Fruit fly (Drosophila melanogaster) whole organism, embryonic: ENCODE results near the gene CG8668.

Experiments
- Blimp-1 ChIP-seq: fragments of 200-800 bp; sonication (Bioruptor generic); optimal IDR thresholded peaks from 3 replicates; lab custom pipeline; 2018; ENCODE audit warnings: missing biosample characterization, missing genetic modification characterization, mild to moderate bottlenecking, moderate library complexity, missing genetic modification reagents
- CG10267 ChIP-seq: fragments of 200-800 bp; sonication (Bioruptor generic); optimal IDR thresholded peaks from 2 replicates; lab custom pipeline; 2018; ENCODE audit warnings: missing biosample characterization, mild to moderate bottlenecking, missing genetic modification characterization, moderate library complexity
- CG10543 ChIP-seq: fragments of 200-800 bp; sonication (Bioruptor generic); optimal IDR thresholded peaks from 3 replicates; lab custom pipeline; 2017; ENCODE audit warnings: missing biosample characterization, mild to moderate bottlenecking, missing genetic modification characterization, moderate library complexity
- CG11696 ChIP-seq: fragments of 200-800 bp; sonication (Bioruptor generic); IDR thresholded peaks from 2 replicates; pipeline ENCODE4 v1.3.6; 2022; ENCODE audit warnings: missing biosample characterization, missing genetic modification characterization
- CG12104 ChIP-seq: fragments of 200-800 bp; sonication (Bioruptor generic); optimal IDR thresholded peaks from 3 replicates; lab custom pipeline; 2016; ENCODE audit warnings: missing biosample characterization, missing genetic modification characterization
- CG13296 ChIP-seq: fragments of 200-800 bp; sonication (Bioruptor generic); optimal IDR thresholded peaks from 3 replicates; lab custom pipeline; 2018; ENCODE audit warnings: missing biosample characterization, mild to moderate bottlenecking, missing genetic modification characterization
- CG15073 ChIP-seq: fragments of 200-800 bp; sonication (Bioruptor generic); optimal IDR thresholded peaks from 2 replicates; lab custom pipeline; 2016; ENCODE audit warnings: missing biosample characterization, missing genetic modification characterization
- CG17359 ChIP-seq: fragments of 200-800 bp; sonication (Bioruptor generic); optimal IDR thresholded peaks from 3 replicates; lab custom pipeline; 2018; ENCODE audit warnings: missing biosample characterization, mild to moderate bottlenecking, missing genetic modification characterization, moderate library complexity
- CG17361 ChIP-seq: fragments of 200-800 bp; sonication (Bioruptor generic); IDR thresholded peaks from 3 replicates; pipeline ENCODE4 v1.3.6; 2022; ENCODE audit warnings: missing biosample characterization, missing genetic modification characterization
- CG32532 ChIP-seq: fragments of 200-800 bp; sonication (Bioruptor generic); IDR thresholded peaks from 2 replicates; pipeline ENCODE4 v1.3.6; 2022; ENCODE audit warnings: missing biosample characterization, missing genetic modification characterization
- CG3281 ChIP-seq: fragments of 200-800 bp; sonication (Bioruptor generic); optimal IDR thresholded peaks from 3 replicates; lab custom pipeline; 2017; ENCODE audit warnings: missing biosample characterization, mild to moderate bottlenecking, missing genetic modification characterization
- CG6254 ChIP-seq: fragments of 200-800 bp; sonication (Bioruptor generic); optimal IDR thresholded peaks from 3 replicates; lab custom pipeline; 2017; ENCODE audit warnings: mild to moderate bottlenecking, missing biosample characterization, missing genetic modification reagents, missing genetic modification characterization
- CG7556 ChIP-seq: fragments of 200-800 bp; sonication (Bioruptor generic); optimal IDR thresholded peaks from 2 replicates; lab custom pipeline; 2017; ENCODE audit warnings: missing biosample characterization, mild to moderate bottlenecking, missing genetic modification characterization
- CG8290 ChIP-seq, 3 experiments: fragments of 200-800 bp; sonication (Bioruptor generic); optimal IDR thresholded peaks; 2 replicates each; lab custom pipeline; 2016 to 2019; ENCODE audit warnings: missing biosample characterization in 3 of 3, missing genetic modification characterization in 3 of 3, mild to moderate bottlenecking in 2 of 3, moderate library complexity in 1 of 3
- Fer3 ChIP-seq: fragments of 200-800 bp; sonication (Bioruptor generic); optimal IDR thresholded peaks from 2 replicates; lab custom pipeline; 2018; ENCODE audit warnings: missing biosample characterization, mild to moderate bottlenecking, missing genetic modification characterization, moderate library complexity
- HHEX ChIP-seq: fragments of 200-800 bp; sonication (Bioruptor generic); optimal IDR thresholded peaks from 3 replicates; lab custom pipeline; 2017; ENCODE audit warnings: missing biosample characterization, mild to moderate bottlenecking, missing genetic modification characterization, missing genetic modification reagents
- Hey ChIP-seq: fragments of 200-800 bp; sonication (Bioruptor generic); optimal IDR thresholded peaks from 3 replicates; lab custom pipeline; 2018; ENCODE audit warnings: missing biosample characterization, mild to moderate bottlenecking, missing genetic modification characterization
- HmgZ ChIP-seq: fragments of 200-800 bp; sonication (Bioruptor generic); optimal IDR thresholded peaks from 2 replicates; lab custom pipeline; 2018; ENCODE audit warnings: missing biosample characterization, mild to moderate bottlenecking, missing genetic modification characterization
- NC2β ChIP-seq: fragments of 200-800 bp; sonication (Bioruptor generic); optimal IDR thresholded peaks from 2 replicates; lab custom pipeline; 2016; ENCODE audit warnings: missing biosample characterization, missing genetic modification characterization
- Nf-YC ChIP-seq: fragments of 200-800 bp; optimal IDR thresholded peaks from 3 replicates; lab custom pipeline; 2019; ENCODE audit warnings: missing biosample characterization, mild to moderate bottlenecking, missing genetic modification characterization, moderate library complexity
- Ssrp ChIP-seq: fragments of 200-800 bp; sonication (Bioruptor generic); optimal IDR thresholded peaks from 2 replicates; lab custom pipeline; 2018; ENCODE audit warnings: missing biosample characterization, mild to moderate bottlenecking, missing genetic modification characterization, moderate library complexity
- Stat92E ChIP-seq, 3 experiments: fragments of >200 bp in 2 of 3; fragments of 200-800 bp in 1 of 3; sonication (Bioruptor generic) in 1 of 3; optimal IDR thresholded peaks; 2 replicates each; lab custom pipeline; 2017 to 2019; ENCODE audit warnings: missing biosample characterization in 3 of 3, missing genetic modification characterization in 3 of 3, mild to moderate bottlenecking in 1 of 3, moderate library complexity in 1 of 3
- ac ChIP-seq: fragments of 200-800 bp; sonication (Bioruptor generic); optimal IDR thresholded peaks from 3 replicates; lab custom pipeline; 2017; ENCODE audit warnings: missing biosample characterization, mild to moderate bottlenecking, missing genetic modification characterization
- ara ChIP-seq: fragments of 200-800 bp; sonication (Bioruptor generic); IDR thresholded peaks from 2 replicates; pipeline ENCODE4 v1.3.6; 2022; ENCODE audit warnings: missing biosample characterization, missing genetic modification characterization
- caup ChIP-seq: fragments of 200-800 bp; sonication (Bioruptor generic); optimal IDR thresholded peaks from 3 replicates; lab custom pipeline; 2017; ENCODE audit warnings: missing biosample characterization, mild to moderate bottlenecking, missing genetic modification characterization, moderate library complexity; ENCODE audit not compliant: severe bottlenecking
- chif ChIP-seq, 2 experiments: fragments of 200-800 bp; sonication (Bioruptor generic); optimal IDR thresholded peaks; 3 replicates each; lab custom pipeline; 2016; ENCODE audit warnings: missing biosample characterization in 2 of 2, missing genetic modification characterization in 2 of 2
- chinmo ChIP-seq: fragments of 200-800 bp; sonication (Bioruptor generic); IDR thresholded peaks from 4 replicates; pipeline ENCODE4 v1.3.6; 2022; ENCODE audit warnings: missing biosample characterization, missing genetic modification characterization; ENCODE audit not compliant: partially characterized antibody
- cwo ChIP-seq: fragments of 200-800 bp; sonication (Bioruptor generic); optimal IDR thresholded peaks from 3 replicates; lab custom pipeline; 2017; ENCODE audit warnings: missing biosample characterization, missing genetic modification characterization, mild to moderate bottlenecking, moderate library complexity, missing genetic modification reagents
- fd3F ChIP-seq: fragments of 200-800 bp; sonication (Bioruptor generic); optimal IDR thresholded peaks from 2 replicates; lab custom pipeline; 2018; ENCODE audit warnings: missing biosample characterization, mild to moderate bottlenecking, missing genetic modification characterization, moderate library complexity
- fd64A ChIP-seq: fragments of 200-800 bp; sonication (Bioruptor generic); optimal IDR thresholded peaks from 3 replicates; lab custom pipeline; 2018; ENCODE audit warnings: missing biosample characterization, mild to moderate bottlenecking, missing genetic modification characterization
- fd96Cb ChIP-seq: fragments of 200-800 bp; sonication (Bioruptor generic); optimal IDR thresholded peaks from 2 replicates; lab custom pipeline; 2018; ENCODE audit warnings: missing biosample characterization, mild to moderate bottlenecking, missing genetic modification characterization, moderate library complexity
- grn ChIP-seq: fragments of 200-800 bp; sonication (Bioruptor generic); optimal IDR thresholded peaks from 3 replicates; lab custom pipeline; 2017; ENCODE audit warnings: missing biosample characterization, missing genetic modification characterization
- gro ChIP-seq: fragments of 200-800 bp; sonication (Bioruptor generic); optimal IDR thresholded peaks from 2 replicates; lab custom pipeline; 2016; ENCODE audit warnings: missing biosample characterization, missing genetic modification characterization
- hkb ChIP-seq, 2 experiments: fragments of 200-800 bp in 1 of 2; fragments of >200 bp in 1 of 2; sonication (Bioruptor generic) in 1 of 2; IDR thresholded peaks in 1 of 2; optimal IDR thresholded peaks in 1 of 2; 2 replicates each; pipeline versions ENCODE4 v1.3.6 to Lab custom; 2017 to 2022; ENCODE audit warnings: missing biosample characterization in 1 of 2, missing genetic modification characterization in 1 of 2
- jigr1 ChIP-seq: fragments of 200-800 bp; sonication (Bioruptor generic); IDR thresholded peaks from 3 replicates; pipeline ENCODE4 v1.3.6; 2022; ENCODE audit warnings: missing biosample characterization, missing genetic modification characterization
- kni ChIP-seq: fragments of 200-800 bp; sonication (Bioruptor generic); optimal IDR thresholded peaks from 3 replicates; lab custom pipeline; 2017; ENCODE audit warnings: mild to moderate bottlenecking, missing biosample characterization, missing genetic modification reagents, missing genetic modification characterization
- nom ChIP-seq: fragments of 200-800 bp; sonication (Bioruptor generic); optimal IDR thresholded peaks from 2 replicates; lab custom pipeline; 2017; ENCODE audit warnings: missing biosample characterization, missing genetic modification characterization, mild to moderate bottlenecking, moderate library complexity, missing genetic modification reagents
- pfk ChIP-seq: fragments of 200-800 bp; sonication (Bioruptor generic); optimal IDR thresholded peaks from 2 replicates; lab custom pipeline; 2018; ENCODE audit warnings: missing biosample characterization, mild to moderate bottlenecking, missing genetic modification characterization, moderate library complexity
- pho ChIP-seq: fragments of 200-800 bp; sonication (Bioruptor generic); optimal IDR thresholded peaks from 2 replicates; lab custom pipeline; 2016; ENCODE audit warnings: missing biosample characterization, missing genetic modification characterization
- pita ChIP-seq: fragments of 200-800 bp; sonication (Bioruptor generic); optimal IDR thresholded peaks from 2 replicates; lab custom pipeline; 2017; ENCODE audit warnings: missing biosample characterization, mild to moderate bottlenecking, missing genetic modification characterization
- prd ChIP-seq, 3 experiments: fragments of >200 bp in 2 of 3; fragments of 200-800 bp in 1 of 3; sonication (Bioruptor generic) in 1 of 3; optimal IDR thresholded peaks in 2 of 3; IDR thresholded peaks in 1 of 3; 2 replicates in 2 of 3; 3 replicates in 1 of 3; pipeline versions ENCODE4 v1.3.6 to Lab custom; 2017 to 2022; ENCODE audit warnings: missing biosample characterization in 1 of 3, missing genetic modification characterization in 1 of 3
- tll ChIP-seq, 2 experiments: fragments of 200-800 bp in 1 of 2; fragments of >200 bp in 1 of 2; sonication (Bioruptor generic) in 1 of 2; optimal IDR thresholded peaks; 2 replicates each; lab custom pipeline; 2017 to 2019; ENCODE audit warnings: missing biosample characterization in 2 of 2, missing genetic modification characterization in 2 of 2, mild to moderate bottlenecking in 1 of 2, moderate library complexity in 1 of 2
- twi ChIP-seq: fragments of 200-800 bp; optimal IDR thresholded peaks from 2 replicates; lab custom pipeline; 2019; ENCODE audit warnings: missing biosample characterization, mild to moderate bottlenecking, missing genetic modification characterization, moderate library complexity
- unpg ChIP-seq: fragments of 200-800 bp; sonication (Bioruptor generic); optimal IDR thresholded peaks from 3 replicates; lab custom pipeline; 2018; ENCODE audit warnings: missing biosample characterization, mild to moderate bottlenecking, missing genetic modification characterization, moderate library complexity

The CG8668 gene

DNA sequence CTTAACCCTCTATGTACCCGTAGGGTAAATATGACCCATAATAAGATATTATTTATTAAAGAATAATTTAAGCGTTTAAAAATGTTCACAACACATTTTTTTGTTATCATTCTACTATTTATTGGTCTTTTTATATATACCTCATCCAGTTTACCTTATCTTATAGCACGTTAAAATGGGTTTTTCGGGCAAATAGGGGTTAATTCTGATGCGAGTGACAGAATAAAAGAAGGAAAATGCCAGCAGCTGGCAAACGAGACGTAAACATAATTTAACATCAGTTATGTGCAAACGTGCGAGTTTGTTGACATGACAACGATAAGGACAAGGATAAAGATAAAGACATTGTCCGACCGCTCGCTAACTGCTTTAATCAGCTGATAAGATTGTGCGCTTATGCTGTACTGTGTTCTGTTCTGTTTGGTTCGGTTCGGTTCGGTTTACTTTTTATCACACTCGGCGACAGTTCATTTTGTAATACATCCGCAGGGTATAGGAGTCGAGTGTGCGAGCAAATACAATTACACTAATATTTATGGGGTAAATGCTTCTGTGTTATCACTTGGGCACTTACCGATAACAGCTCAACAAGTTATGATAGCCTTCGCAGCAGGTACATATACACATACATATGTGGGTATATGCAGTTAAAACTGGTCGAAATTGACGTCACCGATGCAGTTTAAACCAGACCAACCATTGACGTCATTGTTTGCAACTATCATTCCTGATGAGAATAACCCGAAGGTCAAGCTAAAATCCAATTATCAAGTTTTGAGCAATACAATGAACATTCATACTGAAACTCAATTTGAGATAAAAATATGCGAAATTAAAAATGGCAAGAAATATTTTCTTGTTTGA, 26.1 kb upstream of the CG8668 start (continued):
- TF ChIP-seq CG3281 (GFP tag; lab: Kevin White, UChicago) = peak; percentile 38
- TF ChIP-seq ara (GFP tag; lab: Robert Waterston, UW) = no peak
- no peak for TF ChIP-seq CG10267 (tag; lab: Kevin White, UChicago)
- no peak for TF ChIP-seq chif (GFP tag; optimal IDR thresholded peaks at IDR 0.05; lab: Kevin White, UChicago)
- peak; percentile 63 for TF ChIP-seq caup
- peak; percentile 19 for TF ChIP-seq pfk (GFP tag; lab: Kevin White, UChicago)
- peak; percentile 31 for TF ChIP-seq ac (GFP tag; lab: Kevin White, UChicago)
- TF ChIP-seq pita (GFP tag; lab: Kevin White, UChicago) = no peak
- no peak for TF ChIP-seq CG8290 (GFP tag; optimal IDR thresholded peaks at IDR 0.05; lab: Kevin White, UChicago)
- peak in 1 of 2 experiments; percentile 35 for TF ChIP-seq CG8290 (tag; optimal IDR thresholded peaks at IDR 0.05; lab: Kevin White, UChicago)
- peak; percentile 24 for TF ChIP-seq CG12104 (GFP tag; lab: Kevin White, UChicago)
- TF ChIP-seq unpg (GFP tag; lab: Kevin White, UChicago) = peak; percentile 19
- TF ChIP-seq chinmo (GFP tag; lab: Robert Waterston, UW) = peak; percentile 70; the same call in 1 of the 4 replicates
- peak; percentile 44 for TF ChIP-seq Hey (tag; lab: Kevin White, UChicago)
- peak; percentile 81 for TF ChIP-seq grn (GFP tag; lab: Kevin White, UChicago)
- TF ChIP-seq cwo (GFP tag; lab: Kevin White, UChicago) = peak; percentile 76
- peak; percentile 40 for TF ChIP-seq CG13296 (GFP tag; lab: Kevin White, UChicago)
- peak; percentile 19 for TF ChIP-seq Ssrp (tag; lab: Kevin White, UChicago)
- peak; percentile 40 for TF ChIP-seq fd64A (GFP tag; lab: Kevin White, UChicago)
- no peak for TF ChIP-seq hkb (optimal IDR thresholded peaks at IDR 0.05; lab: Kevin White, UChicago)
- TF ChIP-seq hkb (GFP tag; IDR thresholded peaks at IDR 0.05; lab: Robert Waterston, UW) = peak; percentile 31; the same call in 1 of the 2 replicates
- no peak for TF ChIP-seq pho (GFP tag; lab: Kevin White, UChicago)
- TF ChIP-seq prd (optimal IDR thresholded peaks at IDR 0.05; lab: Kevin White, UChicago) = peak; percentile 10 to 71
- peak; percentile 12; the same call in 1 of the 3 replicates for TF ChIP-seq prd (GFP tag; IDR thresholded peaks at IDR 0.05; lab: Robert Waterston, UW)
- TF ChIP-seq nom = no peak
- TF ChIP-seq CG6254 = peak; percentile 23
- peak; percentile 22 for TF ChIP-seq CG17359
- TF ChIP-seq gro = peak; percentile 53
- peak; percentile 4 for TF ChIP-seq kni
- peak; percentile 27 for TF ChIP-seq HmgZ (tag; lab: Kevin White, UChicago)
- peak; percentile 1 for TF ChIP-seq HHEX (GFP tag; lab: Kevin White, UChicago)
- TF ChIP-seq fd96Cb (tag; lab: Kevin White, UChicago) = peak; percentile 10
- no peak for TF ChIP-seq CG32532 (GFP tag; lab: Robert Waterston, UW)
- TF ChIP-seq fd3F = peak; percentile 8
- 0 out of 2 replicates have a peak, but pooled peaks have one; percentile 6 for TF ChIP-seq CG11696 (GFP tag; lab: Robert Waterston, UW)
- TF ChIP-seq tll (GFP tag; optimal IDR thresholded peaks at IDR 0.05; lab: Kevin White, UChicago) = peak in 1 of 2 experiments; percentile 53
- TF ChIP-seq jigr1 (GFP tag; lab: Robert Waterston, UW) = no peak
- TF ChIP-seq Nf-YC (tag; lab: Kevin White, UChicago) = peak; percentile 23
- TF ChIP-seq CG10543 (GFP tag; lab: Kevin White, UChicago) = peak; percentile 88
- peak; percentile 12 for TF ChIP-seq CG7556 (GFP tag; lab: Kevin White, UChicago)
- peak; percentile 31; the same call in 1 of the 3 replicates for TF ChIP-seq CG17361 (GFP tag; lab: Robert Waterston, UW)
- no peak for TF ChIP-seq NC2β (GFP tag; lab: Kevin White, UChicago)
- TF ChIP-seq Blimp-1 (GFP tag; lab: Kevin White, UChicago) = peak; percentile 27
- no peak for TF ChIP-seq CG15073
- peak; percentile 2 for TF ChIP-seq Fer3 (tag; lab: Kevin White, UChicago)
- TF ChIP-seq Stat92E (GFP tag; optimal IDR thresholded peaks at IDR 0.05; lab: Kevin White, UChicago) = peak in 1 of 3 experiments; percentile 62
- peak; percentile 53 for TF ChIP-seq twi (tag; lab: Kevin White, UChicago)
